Worm (Caenorhabditis elegans): ENCODE measurements around the gene sre-45.

ce11 chrII:13515813-13516212, 1.9 kb upstream of the sre-45 start:
- TF ChIP-seq fkh-6 (tag; optimal IDR thresholded peaks at IDR 0.05) (no peak), zip-5 (tag; optimal IDR thresholded peaks at IDR 0.05) (no peak), fkh-10 (GFP tag; optimal IDR thresholded peaks at IDR 0.05) (no peak), unc-42 (tag; optimal IDR thresholded peaks at IDR 0.05) (no peak), nfya-1 (tag; optimal IDR thresholded peaks at IDR 0.05) (no peak), pqm-1 (tag; optimal IDR thresholded peaks at IDR 0.05) (no peak), ceh-2 (tag; optimal IDR thresholded peaks at IDR 0.05) (no peak), ets-4 (tag; optimal IDR thresholded peaks at IDR 0.05) (no peak), sox-4 (tag; optimal IDR thresholded peaks at IDR 0.05) (no peak), ceh-30 (tag; optimal IDR thresholded peaks at IDR 0.05) (no peak), ceh-31 (tag; optimal IDR thresholded peaks at IDR 0.05) (no peak), K09A11.1 (tag; optimal IDR thresholded peaks at IDR 0.05; ENCODE audit: insufficient read depth) (no peak), ceh-14 (tag; optimal IDR thresholded peaks at IDR 0.05) (no peak), pha-4 (tag; optimal IDR thresholded peaks at IDR 0.05) (no peak)

All from whole organism, late embryonic.